Worm (Caenorhabditis elegans) whole organism, young adult: Measurements from ENCODE around the gene Y54G11A.14.
A peak's percentile ranks its signal among the peaks of the same experiment; 100 is the strongest.

Experiments used
- B0019.2 ChIP-seq: fragments of 200-800 bp; sonication (Bioruptor generic); conservative IDR thresholded peaks from 2 replicates; pipeline ENCODE4 v1.3.6; 2022; ENCODE audit warnings: missing genetic modification reagents, missing genetic modification characterization, missing compliant biosample characterization
- C17E4.6 ChIP-seq: fragments of 200-800 bp; sonication (Bioruptor generic); IDR thresholded peaks from 2 replicates; pipeline ENCODE4 v1.3.6; 2022; ENCODE audit warnings: missing genetic modification reagents, missing genetic modification characterization, missing compliant biosample characterization
- D2030.7 ChIP-seq: fragments of 200-800 bp; sonication (Bioruptor generic); IDR thresholded peaks from 2 replicates; pipeline ENCODE4 v1.3.6; 2022; ENCODE audit warnings: missing genetic modification reagents, missing genetic modification characterization, missing compliant biosample characterization
- F23B12.7 ChIP-seq: sonication (generic microtip); optimal IDR thresholded peaks from 2 replicates; lab custom pipeline; 2017; ENCODE audit warnings: missing genetic modification characterization, mild to moderate bottlenecking, missing compliant biosample characterization, antibody characterized with exemption, moderate library complexity; ENCODE audit not compliant: insufficient read depth
- F33H1.4 ChIP-seq: fragments of 200-800 bp; sonication (Bioruptor generic); IDR thresholded peaks from 2 replicates; pipeline ENCODE4 v1.3.6; 2022; ENCODE audit warnings: missing genetic modification reagents, missing genetic modification characterization, missing compliant biosample characterization
- F55B11.4 ChIP-seq: sonication (generic microtip); optimal IDR thresholded peaks from 2 replicates; lab custom pipeline; 2016; ENCODE audit warnings: missing compliant biosample characterization, missing genetic modification characterization, borderline replicate concordance; ENCODE audit not compliant: insufficient read depth
- Y53G8AR.9 ChIP-seq: fragments of 200-800 bp; sonication (Bioruptor generic); conservative IDR thresholded peaks from 2 replicates; pipeline ENCODE4 v1.3.6; 2022; ENCODE audit warnings: missing genetic modification reagents, missing genetic modification characterization, missing compliant biosample characterization
- Y56A3A.18 ChIP-seq: fragments of 200-800 bp; sonication (Bioruptor generic); IDR thresholded peaks from 2 replicates; pipeline ENCODE4 v1.3.6; 2022; ENCODE audit warnings: missing genetic modification reagents, missing genetic modification characterization, missing compliant biosample characterization
- Y79H2A.3 ChIP-seq: fragments of 200-800 bp; sonication (Bioruptor generic); conservative IDR thresholded peaks from 2 replicates; pipeline ENCODE4 v1.3.6; 2022; ENCODE audit warnings: missing genetic modification reagents, missing genetic modification characterization, missing compliant biosample characterization
- ZK185.1 ChIP-seq: sonication (generic microtip); optimal IDR thresholded peaks from 2 replicates; lab custom pipeline; 2016; ENCODE audit warnings: mild to moderate bottlenecking, missing genetic modification characterization, missing compliant biosample characterization; ENCODE audit not compliant: poor library complexity, severe bottlenecking
- akir-1 ChIP-seq: fragments of 200-800 bp; sonication (Bioruptor generic); optimal IDR thresholded peaks from 2 replicates; lab custom pipeline; 2018; ENCODE audit warnings: mild to moderate bottlenecking, missing genetic modification characterization, moderate library complexity, missing compliant biosample characterization
- ama-1 ChIP-seq, 3 experiments: fragments of 150-350 bp in 1 of 3; sonication (generic microtip) in 2 of 3; optimal IDR thresholded peaks; 2 replicates each; lab custom pipeline; 2014 to 2018; ENCODE audit warnings: missing biosample characterization in 2 of 3, missing genetic modification characterization in 2 of 3, missing genetic modification reagents in 2 of 3
- athp-1 ChIP-seq: sonication (generic microtip); optimal IDR thresholded peaks from 2 replicates; lab custom pipeline; 2017; ENCODE audit warnings: mild to moderate bottlenecking, missing genetic modification characterization, missing compliant biosample characterization
- attf-3 ChIP-seq: fragments of 200-800 bp; sonication (Bioruptor generic); conservative IDR thresholded peaks from 2 replicates; pipeline ENCODE4 v1.3.6; 2022; ENCODE audit warnings: missing genetic modification reagents, missing genetic modification characterization, missing compliant biosample characterization
- attf-5 ChIP-seq: fragments of 200-800 bp; sonication (Bioruptor generic); optimal IDR thresholded peaks from 2 replicates; lab custom pipeline; 2018; ENCODE audit warnings: mild to moderate bottlenecking, missing genetic modification characterization, missing compliant biosample characterization
- ccch-3 ChIP-seq: fragments of 200-800 bp; sonication (Bioruptor generic); optimal IDR thresholded peaks from 2 replicates; lab custom pipeline; 2018; ENCODE audit warnings: mild to moderate bottlenecking, missing genetic modification characterization, missing compliant biosample characterization
- cebp-1 ChIP-seq, 2 experiments: fragments of 200-800 bp in 1 of 2; sonication (Bioruptor generic) in 1 of 2; sonication (generic microtip) in 1 of 2; IDR thresholded peaks in 1 of 2; optimal IDR thresholded peaks in 1 of 2; 2 replicates each; pipeline versions ENCODE4 v1.3.6 to Lab custom; 2017 to 2022; ENCODE audit warnings: missing compliant biosample characterization in 2 of 2, missing genetic modification characterization in 2 of 2, mild to moderate bottlenecking in 1 of 2, missing genetic modification reagents in 1 of 2, moderate library complexity in 1 of 2
- ceh-100 ChIP-seq: fragments of 200-800 bp; sonication (Bioruptor generic); IDR thresholded peaks from 2 replicates; pipeline ENCODE4 v1.3.6; 2022; ENCODE audit warnings: missing genetic modification reagents, missing genetic modification characterization, missing compliant biosample characterization
- ceh-91 ChIP-seq: fragments of 200-800 bp; sonication (Bioruptor generic); IDR thresholded peaks from 2 replicates; pipeline ENCODE4 v1.3.6; 2022; ENCODE audit warnings: missing genetic modification reagents, missing genetic modification characterization, missing compliant biosample characterization
- dox-1 ChIP-seq: fragments of 200-800 bp; sonication (Bioruptor generic); IDR thresholded peaks from 2 replicates; pipeline ENCODE4 v1.3.6; 2022; ENCODE audit warnings: missing genetic modification reagents, missing genetic modification characterization, missing compliant biosample characterization
- dpl-1 ChIP-seq: fragments of 150-350 bp; optimal IDR thresholded peaks from 2 replicates; lab custom pipeline; 2014; ENCODE audit warnings: missing biosample characterization, missing genetic modification reagents, missing genetic modification characterization
- efl-1 ChIP-seq: fragments of 150-350 bp; optimal IDR thresholded peaks from 2 replicates; lab custom pipeline; 2014; ENCODE audit warnings: missing biosample characterization, missing genetic modification reagents, missing genetic modification characterization
- him-1 ChIP-seq: sonication (generic microtip); optimal IDR thresholded peaks from 2 replicates; lab custom pipeline; 2016; ENCODE audit warnings: missing genotype, missing genetic modification reagents, missing genetic modification characterization, missing compliant biosample characterization
- hmg-1.2 ChIP-seq: fragments of 200-800 bp; sonication (Bioruptor generic); IDR thresholded peaks from 2 replicates; pipeline ENCODE4 v1.3.6; 2022; ENCODE audit warnings: missing genetic modification reagents, missing genetic modification characterization, missing compliant biosample characterization
- hsf-1 ChIP-seq: fragments of 200-800 bp; sonication (Bioruptor generic); IDR thresholded peaks from 2 replicates; pipeline ENCODE4 v1.3.6; 2022; ENCODE audit warnings: missing genetic modification reagents, missing genetic modification characterization, missing compliant biosample characterization
- let-526 ChIP-seq: fragments of 200-800 bp; sonication (Bioruptor generic); IDR thresholded peaks from 2 replicates; pipeline ENCODE4 v1.3.6; 2022; ENCODE audit warnings: missing genetic modification reagents, missing genetic modification characterization, missing compliant biosample characterization
- lin-35 ChIP-seq, 3 experiments: fragments of 150-350 bp in 2 of 3; sonication (generic microtip) in 1 of 3; optimal IDR thresholded peaks; 2 replicates each; lab custom pipeline; 2014 to 2018; ENCODE audit warnings: missing biosample characterization in 3 of 3, missing genetic modification characterization in 3 of 3, missing genetic modification reagents in 3 of 3
- lin-40 ChIP-seq: sonication (generic microtip); optimal IDR thresholded peaks from 2 replicates; lab custom pipeline; 2016; ENCODE audit warnings: missing genetic modification characterization, mild to moderate bottlenecking, missing compliant biosample characterization, missing genotype, missing genetic modification reagents
- lsl-1 ChIP-seq: fragments of 200-800 bp; sonication (Bioruptor generic); optimal IDR thresholded peaks from 2 replicates; lab custom pipeline; 2018; ENCODE audit warnings: mild to moderate bottlenecking, missing genetic modification characterization, moderate library complexity, missing compliant biosample characterization
- madf-10 ChIP-seq: sonication (generic microtip); optimal IDR thresholded peaks from 2 replicates; lab custom pipeline; 2016; ENCODE audit warnings: mild to moderate bottlenecking, missing genetic modification characterization, missing compliant biosample characterization
- madf-3 ChIP-seq: fragments of 200-800 bp; sonication (Bioruptor generic); IDR thresholded peaks from 2 replicates; pipeline ENCODE4 v1.3.6; 2022; ENCODE audit warnings: missing genetic modification reagents, missing genetic modification characterization, missing compliant biosample characterization
- mcd-1 ChIP-seq: fragments of 200-800 bp; sonication (Bioruptor generic); IDR thresholded peaks from 2 replicates; pipeline ENCODE4 v1.3.6; 2022; ENCODE audit warnings: missing genetic modification reagents, missing genetic modification characterization, missing compliant biosample characterization
- mes-4 ChIP-seq: sonication (generic microtip); optimal IDR thresholded peaks from 2 replicates; lab custom pipeline; 2016; ENCODE audit warnings: missing genotype, missing genetic modification characterization, missing compliant biosample characterization
- nfya-1 ChIP-seq: sonication (generic microtip); optimal IDR thresholded peaks from 2 replicates; lab custom pipeline; 2017; ENCODE audit warnings: antibody characterized with exemption, missing compliant biosample characterization, missing genetic modification characterization, borderline replicate concordance; ENCODE audit not compliant: insufficient read depth
- nhr-179 ChIP-seq: sonication (generic microtip); optimal IDR thresholded peaks from 2 replicates; lab custom pipeline; 2016; ENCODE audit warnings: mild to moderate bottlenecking, missing genetic modification characterization, missing compliant biosample characterization
- nhr-90 ChIP-seq: sonication (generic microtip); optimal IDR thresholded peaks from 2 replicates; lab custom pipeline; 2016; ENCODE audit warnings: missing genotype, mild to moderate bottlenecking, missing genetic modification characterization, missing compliant biosample characterization
- pha-4 ChIP-seq: fragments of 150-350 bp; sonication (generic microtip); optimal IDR thresholded peaks from 2 replicates; lab custom pipeline; 2014; ENCODE audit warnings: missing biosample characterization, missing genetic modification reagents, missing genetic modification characterization
- sdz-38 ChIP-seq: sonication (generic microtip); optimal IDR thresholded peaks from 2 replicates; lab custom pipeline; 2016; ENCODE audit warnings: missing genotype, missing genetic modification characterization, missing compliant biosample characterization
- snpc-1.3 ChIP-seq: sonication (generic microtip); optimal IDR thresholded peaks from 2 replicates; lab custom pipeline; 2017; ENCODE audit warnings: missing genetic modification characterization, mild to moderate bottlenecking, missing compliant biosample characterization, antibody characterized with exemption, moderate library complexity, missing genotype, missing genetic modification reagents; ENCODE audit not compliant: insufficient read depth
- snpc-3.4 ChIP-seq: sonication (generic microtip); optimal IDR thresholded peaks from 2 replicates; lab custom pipeline; 2017; ENCODE audit warnings: missing genetic modification characterization, mild to moderate bottlenecking, missing compliant biosample characterization, antibody characterized with exemption, moderate library complexity, missing genotype, missing genetic modification reagents
- tbp1 ChIP-seq: fragments of 200-800 bp; sonication (Bioruptor generic); optimal IDR thresholded peaks from 2 replicates; lab custom pipeline; 2018; ENCODE audit warnings: mild to moderate bottlenecking, missing genetic modification characterization, missing compliant biosample characterization
- unc-130 ChIP-seq: sonication (generic microtip); optimal IDR thresholded peaks from 2 replicates; lab custom pipeline; 2016; ENCODE audit warnings: missing genetic modification reagents, missing genetic modification characterization, missing compliant biosample characterization
- xnd-1 ChIP-seq: sonication (generic microtip); optimal IDR thresholded peaks from 2 replicates; lab custom pipeline; 2016; ENCODE audit warnings: missing genotype, missing genetic modification reagents, missing genetic modification characterization, missing compliant biosample characterization
- ztf-18 ChIP-seq: sonication (generic microtip); optimal IDR thresholded peaks from 2 replicates; lab custom pipeline; 2016; ENCODE audit warnings: missing genotype, mild to moderate bottlenecking, missing genetic modification characterization, missing compliant biosample characterization
- ztf-26 ChIP-seq: sonication (generic microtip); optimal IDR thresholded peaks from 2 replicates; lab custom pipeline; 2017; ENCODE audit warnings: missing genetic modification characterization, missing compliant biosample characterization
- ztf-28 ChIP-seq: fragments of 200-800 bp; sonication (Bioruptor generic); IDR thresholded peaks from 2 replicates; pipeline ENCODE4 v1.3.6; 2022; ENCODE audit warnings: missing genetic modification reagents, missing genetic modification characterization, missing compliant biosample characterization

The Y54G11A.14 gene

DNA sequence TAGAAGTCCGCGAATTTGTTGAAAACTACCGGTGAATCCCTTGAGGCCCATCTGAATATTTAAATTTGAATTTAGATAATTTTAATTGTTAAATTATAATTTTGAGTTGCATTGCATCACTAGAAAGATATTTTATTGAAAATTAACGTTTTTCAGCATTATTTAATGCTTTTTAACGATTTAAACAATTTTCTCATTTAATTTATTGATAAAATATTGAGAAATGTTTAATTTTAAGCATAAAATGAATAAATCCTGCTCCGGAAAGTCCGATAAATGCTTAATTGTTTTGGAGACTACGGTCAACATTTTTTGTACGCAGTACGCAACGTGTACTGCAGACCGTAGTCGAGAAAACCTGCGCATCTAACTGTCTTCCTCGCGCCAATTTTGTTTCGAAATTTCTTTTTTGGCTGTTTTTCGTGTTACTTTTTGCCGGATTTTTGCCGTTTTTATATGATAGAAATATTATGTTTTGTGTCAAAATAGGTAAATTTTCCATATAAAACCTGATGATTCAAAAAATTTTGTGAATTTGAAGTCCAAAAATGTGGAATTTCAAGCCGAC lies 31.5 kb downstream of the Y54G11A.14 start, which contains the start of the genes Y54G11A.17, lin-7 and elof-1 (continued):
- TF ChIP-seq madf-10 (tag; lab: Kevin White, UChicago) = peak; percentile 5
- TF ChIP-seq ztf-26 (tag; lab: Kevin White, UChicago) = peak; percentile 23
- TF ChIP-seq snpc-3.4 (tag; lab: Kevin White, UChicago) = peak; percentile 71
- no peak for TF ChIP-seq nhr-90
- TF ChIP-seq hsf-1 (GFP tag; lab: Robert Waterston, UW) = no peak
- peak; percentile 51 for TF ChIP-seq ceh-100 (GFP tag; lab: Robert Waterston, UW)
- TF ChIP-seq efl-1 (GFP tag; lab: Kevin White, UChicago) = peak; percentile 90
- TF ChIP-seq Y53G8AR.9 (GFP tag; lab: Robert Waterston, UW) = peak; percentile 77; the same call in 1 of the 2 replicates
- peak; percentile 44; the same call in 1 of the 2 replicates for TF ChIP-seq C17E4.6
- TF ChIP-seq let-526 (GFP tag; lab: Robert Waterston, UW) = no peak
- peak; percentile 92 for TF ChIP-seq D2030.7 (GFP tag; lab: Robert Waterston, UW)
- TF ChIP-seq mcd-1 = peak; percentile 74
- TF ChIP-seq lsl-1 (GFP tag; lab: Kevin White, UChicago) = peak; percentile 97
- TF ChIP-seq Y56A3A.18 (GFP tag; lab: Robert Waterston, UW) = 0 out of 2 replicates have a peak, but pooled peaks have one; percentile 20
- TF ChIP-seq Y79H2A.3 (GFP tag; lab: Robert Waterston, UW) = no peak
- TF ChIP-seq ccch-3 = no peak
- peak; percentile 28 for TF ChIP-seq xnd-1 (tag; lab: Kevin White, UChicago)
- TF ChIP-seq pha-4 (tag; lab: Kevin White, UChicago) = peak; percentile 77
- no peak for TF ChIP-seq madf-3 (GFP tag; lab: Robert Waterston, UW)
- 0 out of 2 replicates have a peak, but pooled peaks have one; percentile 49 for TF ChIP-seq attf-3 (GFP tag; lab: Robert Waterston, UW)
- peak; percentile 83 for TF ChIP-seq dox-1 (GFP tag; lab: Robert Waterston, UW)
- peak; percentile 7 for TF ChIP-seq unc-130
- TF ChIP-seq cebp-1 (GFP tag; IDR thresholded peaks at IDR 0.05; lab: Robert Waterston, UW) = peak; percentile 85
- peak; percentile 92 for TF ChIP-seq cebp-1 (tag; optimal IDR thresholded peaks at IDR 0.05; lab: Kevin White, UChicago)
- TF ChIP-seq tbp1 (GFP tag; lab: Kevin White, UChicago) = peak; percentile 68
- TF ChIP-seq lin-40 = peak; percentile 73
- TF ChIP-seq athp-1 (tag; lab: Kevin White, UChicago) = peak; percentile 42
- TF ChIP-seq akir-1 (GFP tag; lab: Kevin White, UChicago) = no peak
- no peak for TF ChIP-seq nhr-179
- peak; percentile 40 for TF ChIP-seq ZK185.1 (tag; lab: Kevin White, UChicago)
- peak; percentile 96 for TF ChIP-seq attf-5
- peak; percentile 37 for TF ChIP-seq ama-1 (optimal IDR thresholded peaks at IDR 0.05; lab: Kevin White, UChicago)
- TF ChIP-seq ama-1 (GFP tag; optimal IDR thresholded peaks at IDR 0.05; lab: Kevin White, UChicago) = peak in 1 of 2 experiments; percentile 56
- no peak for TF ChIP-seq him-1 (tag; lab: Kevin White, UChicago)
- peak; percentile 48 for TF ChIP-seq ztf-18
- peak; percentile 65; the same call in 1 of the 2 replicates for TF ChIP-seq hmg-1.2 (GFP tag; lab: Robert Waterston, UW)
- TF ChIP-seq dpl-1 (GFP tag; lab: Kevin White, UChicago) = peak; percentile 77
- TF ChIP-seq F55B11.4 = no peak
- TF ChIP-seq sdz-38 = no peak
- no peak for TF ChIP-seq nfya-1 (tag; lab: Kevin White, UChicago)
- peak; percentile 81 for TF ChIP-seq B0019.2 (GFP tag; lab: Robert Waterston, UW)
- TF ChIP-seq lin-35 (GFP tag; optimal IDR thresholded peaks at IDR 0.05; lab: Kevin White, UChicago) = peak in 2 of 3 experiments; percentile 9 to 85
- no peak for TF ChIP-seq mes-4 (tag; lab: Kevin White, UChicago)
- peak; percentile 73 for TF ChIP-seq F33H1.4 (GFP tag; lab: Robert Waterston, UW)
- TF ChIP-seq ztf-28 (GFP tag; lab: Robert Waterston, UW) = peak; percentile 69
- TF ChIP-seq snpc-1.3 (tag; lab: Kevin White, UChicago) = peak; percentile 67
- peak; percentile 50 for TF ChIP-seq ceh-91
- TF ChIP-seq F23B12.7 (tag; lab: Kevin White, UChicago) = peak; percentile 86
